Fruit fly (Drosophila melanogaster) whole organism, embryonic: ENCODE measurements around the gene CG9581.

Experiments
- CG30020 ChIP-seq: fragments of 200-800 bp; optimal IDR thresholded peaks from 2 replicates; lab custom pipeline; 2019; ENCODE audit warnings: missing biosample characterization, mild to moderate bottlenecking, missing genetic modification characterization, moderate library complexity
- CG7928 ChIP-seq: fragments of 200-800 bp; sonication (Bioruptor generic); optimal IDR thresholded peaks from 2 replicates; lab custom pipeline; 2017; ENCODE audit warnings: missing biosample characterization, mild to moderate bottlenecking, missing genetic modification characterization
- NC2β ChIP-seq: fragments of 200-800 bp; sonication (Bioruptor generic); optimal IDR thresholded peaks from 2 replicates; lab custom pipeline; 2016; ENCODE audit warnings: missing biosample characterization, missing genetic modification characterization
- btn ChIP-seq: fragments of 200-800 bp; sonication (Bioruptor generic); optimal IDR thresholded peaks from 2 replicates; lab custom pipeline; 2016; ENCODE audit warnings: missing biosample characterization, missing genetic modification characterization

DNA sequence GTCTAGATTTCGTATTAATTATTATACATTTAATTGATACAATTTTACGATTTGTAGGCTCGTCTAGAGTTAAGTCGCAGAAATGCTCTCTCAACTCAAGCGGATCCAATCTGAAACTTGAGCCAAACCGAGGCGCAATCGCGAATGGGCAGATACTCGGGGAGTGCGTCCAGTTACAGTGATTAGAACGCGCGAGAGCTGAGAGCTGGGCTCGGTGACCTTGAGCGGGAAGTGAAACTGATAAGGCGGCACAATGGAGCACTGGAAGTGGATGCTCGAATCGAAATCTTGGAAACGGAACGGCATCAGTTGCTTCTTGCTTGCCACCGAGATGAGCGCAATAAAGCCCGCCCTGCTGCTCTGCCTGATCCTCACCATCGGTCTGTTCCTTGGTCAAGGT is 47.6 kb downstream of the CG9581 start, which contains the start of gene CG34331:
- TF ChIP-seq CG7928 (GFP tag; lab: Kevin White, UChicago) (no peak), CG30020 (tag; lab: Kevin White, UChicago) (no peak), NC2β (GFP tag; lab: Kevin White, UChicago) (no peak), btn (no peak)
